Fruit fly (Drosophila melanogaster): ENCODE measurements around the gene Der-1.

The Der-1 gene

DNA sequence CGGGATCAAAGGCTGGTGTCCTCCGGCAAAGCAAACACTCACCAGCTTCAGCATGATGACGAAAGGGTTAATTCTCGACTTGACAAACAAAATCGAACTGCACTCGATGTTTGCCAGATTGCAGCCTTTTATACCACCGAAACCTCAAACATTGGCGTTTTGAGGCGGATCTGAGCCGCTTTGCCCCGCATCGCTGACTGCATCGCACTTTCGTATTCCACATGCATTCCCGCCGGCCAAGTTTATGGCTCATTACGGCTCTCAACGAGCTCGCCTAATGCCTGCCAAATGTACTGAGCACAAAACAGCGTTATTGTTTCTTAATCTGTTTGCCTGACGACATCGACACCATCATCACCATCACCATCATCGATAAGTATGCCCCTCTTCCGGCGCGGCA is 33.3 kb downstream of the Der-1 start, which contains the start of gene CG15353:
CG15353 (minus strand) TSS at position 101 of the 400 bp plus-strand sequence.
- TF ChIP-seq CG34406 (GFP tag; optimal IDR thresholded peaks at IDR 0.05), result no peak
- no peak for TF ChIP-seq CG15336 (GFP tag; IDR thresholded peaks at IDR 0.05)
- TF ChIP-seq CG7368 (GFP tag; optimal IDR thresholded peaks at IDR 0.05), result no peak
- TF ChIP-seq lz (GFP tag; optimal IDR thresholded peaks at IDR 0.05), result no peak
- no peak for TF ChIP-seq CG31627 (GFP tag; optimal IDR thresholded peaks at IDR 0.05)
- no peak for TF ChIP-seq pdm3 (GFP tag; optimal IDR thresholded peaks at IDR 0.05)
- no peak for TF ChIP-seq spab (GFP tag; optimal IDR thresholded peaks at IDR 0.05)

DNA sequence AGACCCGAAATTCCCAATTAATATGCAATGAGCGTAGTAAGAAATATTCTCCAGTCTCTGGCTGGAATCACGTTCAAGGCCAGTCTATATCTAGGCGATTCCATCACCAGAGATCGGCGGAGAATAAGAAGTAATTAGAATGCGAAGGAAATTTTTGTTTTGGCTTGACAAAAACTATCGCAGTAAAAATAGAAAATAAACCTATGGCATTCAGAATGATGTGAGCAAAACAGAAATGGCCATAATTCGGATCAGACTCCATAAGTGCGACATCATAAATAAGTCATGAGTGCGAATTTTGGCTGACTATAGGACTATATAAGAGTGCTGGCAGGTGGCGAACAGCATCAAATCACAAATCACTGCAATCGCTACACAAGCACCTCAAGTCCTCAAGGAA is 34.4 kb downstream of the Der-1 start, which contains the start of gene Nplp4:
Nplp4 (plus strand) TSS at position 301 of the 400 bp plus-strand sequence.
- no peak for TF ChIP-seq lz (GFP tag; optimal IDR thresholded peaks at IDR 0.05)
- no peak for TF ChIP-seq Hr4 (GFP tag; optimal IDR thresholded peaks at IDR 0.05)
- no peak for TF ChIP-seq CG6163 (GFP tag; IDR thresholded peaks at IDR 0.05)
- no peak for TF ChIP-seq Sox14 (GFP tag; optimal IDR thresholded peaks at IDR 0.05)
- no peak for TF ChIP-seq CG11902 (GFP tag; optimal IDR thresholded peaks at IDR 0.05)
- no peak for TF ChIP-seq cyc (GFP tag; optimal IDR thresholded peaks at IDR 0.05)
- TF ChIP-seq Met (GFP tag; optimal IDR thresholded peaks at IDR 0.05), result no peak
- no peak for TF ChIP-seq CG10631 (GFP tag; optimal IDR thresholded peaks at IDR 0.05)

DNA sequence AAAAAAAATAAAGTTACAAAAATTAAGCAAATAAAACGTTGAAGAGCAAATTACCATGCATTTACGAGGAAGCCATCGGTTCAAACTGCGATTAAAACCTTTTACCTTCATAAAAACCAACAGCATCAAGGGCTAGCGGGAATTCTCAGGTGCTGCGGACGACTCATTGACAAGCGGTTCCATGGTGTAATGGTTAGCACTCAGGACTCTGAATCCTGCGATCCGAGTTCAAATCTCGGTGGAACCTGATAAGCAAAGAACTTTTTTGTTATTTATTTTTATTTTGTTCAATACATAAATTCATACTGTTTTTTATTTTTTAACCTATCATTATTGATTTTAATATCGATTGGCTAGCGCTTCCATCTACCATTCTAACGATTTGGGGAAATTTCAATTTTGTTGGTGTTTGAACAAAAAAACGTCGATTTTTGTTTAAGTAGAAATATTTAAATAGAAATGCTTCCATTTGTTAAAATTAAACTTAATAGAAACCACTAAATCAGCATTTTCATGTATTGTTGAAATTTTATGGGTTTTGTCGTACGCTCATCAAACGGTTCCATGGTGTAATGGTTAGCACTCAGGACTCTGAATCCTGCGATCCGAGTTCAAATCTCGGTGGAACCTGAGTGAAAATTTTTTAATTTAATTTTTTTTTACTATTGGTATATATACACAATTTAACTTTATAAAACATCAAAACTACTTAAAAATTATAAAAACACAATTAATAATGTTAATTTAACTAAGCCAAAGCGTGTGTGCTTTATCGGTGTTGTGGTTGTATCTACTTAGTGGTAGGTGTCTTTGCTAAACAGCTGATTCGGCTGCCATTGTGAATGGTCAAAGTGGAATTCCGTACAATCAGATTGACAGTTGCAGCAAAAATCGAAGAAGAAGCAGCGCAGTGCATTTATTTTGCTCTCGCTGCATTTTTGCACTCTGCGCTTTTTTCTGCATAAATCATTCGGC is 35.5 kb downstream of the Der-1 start, which contains the start of gene CG4238:
CG4238 (plus strand) TSS at position 880 of the 975 bp plus-strand sequence.
- TF ChIP-seq CG1621 (tag; optimal IDR thresholded peaks at IDR 0.05), result peak; percentile 100
- no peak for TF ChIP-seq pdm3 (GFP tag; optimal IDR thresholded peaks at IDR 0.05)
- peak; percentile 9; the same call in 1 of the 2 replicates for TF ChIP-seq CG15336 (GFP tag; IDR thresholded peaks at IDR 0.05)
- TF ChIP-seq Sox14 (GFP tag; optimal IDR thresholded peaks at IDR 0.05), result peak; percentile 5
- no peak for TF ChIP-seq CG7368 (GFP tag; optimal IDR thresholded peaks at IDR 0.05)
- peak; percentile 6 for TF ChIP-seq CG6808 (GFP tag; optimal IDR thresholded peaks at IDR 0.05)
- TF ChIP-seq CG3032 (tag; optimal IDR thresholded peaks at IDR 0.05), result no peak
- peak; percentile 97 for TF ChIP-seq achi (GFP tag; optimal IDR thresholded peaks at IDR 0.05)
- TF ChIP-seq dsx (GFP tag; optimal IDR thresholded peaks at IDR 0.05; ENCODE audit: poor library complexity, severe bottlenecking), result peak; percentile 58
- TF ChIP-seq Eip93F (GFP tag; optimal IDR thresholded peaks at IDR 0.05), result peak; percentile 6
- peak; percentile 64 for TF ChIP-seq svp (GFP tag)

DNA sequence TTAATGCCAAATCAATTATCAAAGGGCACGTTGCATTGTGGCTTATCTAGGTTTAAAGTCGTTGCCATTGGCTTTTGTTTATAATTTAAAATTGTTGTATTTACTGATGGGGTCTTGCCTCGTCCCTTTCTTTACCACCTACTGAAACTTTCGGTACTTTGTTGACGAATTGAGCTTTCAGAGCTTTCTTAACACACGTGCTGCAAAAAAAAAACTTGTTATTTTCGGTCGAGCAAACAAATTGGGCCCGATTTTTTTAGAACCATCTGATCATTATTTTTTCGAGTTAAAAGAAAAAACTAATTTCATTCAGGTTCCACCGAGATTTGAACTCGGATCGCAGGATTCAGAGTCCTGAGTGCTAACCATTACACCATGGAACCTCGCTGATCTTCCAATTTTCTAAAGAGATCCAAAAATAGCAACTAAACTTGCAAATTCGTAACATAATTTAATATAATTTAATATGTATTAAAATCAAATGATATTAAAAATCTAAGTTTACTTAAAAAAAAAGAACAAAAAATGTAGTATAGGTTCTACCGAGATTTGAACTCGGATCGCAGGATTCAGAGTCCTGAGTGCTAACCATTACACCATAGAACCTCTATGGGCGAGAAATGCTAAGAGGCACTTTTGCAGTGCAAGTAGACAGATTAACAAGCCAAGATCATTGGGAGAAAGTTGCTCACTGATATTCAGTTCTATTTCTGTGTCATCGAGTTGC is 36.7 kb downstream of the Der-1 start:
- TF ChIP-seq CG15336 (GFP tag; IDR thresholded peaks at IDR 0.05), result 0 out of 2 replicates have a peak, but pooled peaks have one; percentile 10
- peak; percentile 72 for TF ChIP-seq Eip78C (GFP tag)
- TF ChIP-seq Eip93F (GFP tag; optimal IDR thresholded peaks at IDR 0.05), result peak; percentile 29
- peak; percentile 1 for TF ChIP-seq vri (GFP tag; optimal IDR thresholded peaks at IDR 0.05)
- TF ChIP-seq svp (GFP tag), result peak; percentile 78
- no peak for TF ChIP-seq spab (GFP tag; optimal IDR thresholded peaks at IDR 0.05)
- peak; percentile 16 for TF ChIP-seq CG6854 (GFP tag; optimal IDR thresholded peaks at IDR 0.05)
- TF ChIP-seq dsx (GFP tag; optimal IDR thresholded peaks at IDR 0.05; ENCODE audit: poor library complexity, severe bottlenecking), result peak; percentile 54
- TF ChIP-seq fkh (GFP tag; optimal IDR thresholded peaks at IDR 0.05), result peak; percentile 37
- TF ChIP-seq Sox102F (GFP tag; optimal IDR thresholded peaks at IDR 0.05), result no peak

DNA sequence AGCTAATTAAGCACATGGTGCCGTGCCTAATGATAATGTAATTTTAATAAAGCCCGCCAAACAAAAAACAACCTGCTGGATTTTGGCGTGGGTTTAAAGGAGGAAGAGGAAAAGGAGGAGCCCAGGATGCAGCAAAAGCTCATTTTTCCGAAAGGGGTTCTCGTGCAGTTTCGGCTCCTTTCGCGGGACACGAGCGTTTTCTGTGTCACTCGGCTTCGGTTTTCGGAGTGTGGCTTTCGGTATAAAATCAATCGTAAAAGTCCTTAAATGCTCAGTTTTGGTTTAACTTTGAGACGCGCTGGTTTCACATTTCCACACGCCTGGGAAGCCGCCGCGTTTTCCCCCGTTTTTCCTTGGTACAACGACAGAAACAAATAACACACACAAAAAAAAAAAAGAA is 37.7 kb downstream of the Der-1 start:
- TF ChIP-seq Lpt (GFP tag; optimal IDR thresholded peaks at IDR 0.05) (no peak), CG7368 (GFP tag; optimal IDR thresholded peaks at IDR 0.05) (no peak), Sox102F (GFP tag; optimal IDR thresholded peaks at IDR 0.05) (no peak), Ets96B (tag; optimal IDR thresholded peaks at IDR 0.05) (no peak), CG6163 (GFP tag; IDR thresholded peaks at IDR 0.05) (no peak), CG1621 (tag; optimal IDR thresholded peaks at IDR 0.05) (no peak), dsx (GFP tag; optimal IDR thresholded peaks at IDR 0.05; ENCODE audit: poor library complexity, severe bottlenecking) (no peak), svp (GFP tag) (no peak), CG3032 (tag; optimal IDR thresholded peaks at IDR 0.05) (no peak), salr (GFP tag; optimal IDR thresholded peaks at IDR 0.05) (no peak), vri (GFP tag; optimal IDR thresholded peaks at IDR 0.05) (no peak), CG16779 (tag; optimal IDR thresholded peaks at IDR 0.05) (no peak), Hr39 (GFP tag; optimal IDR thresholded peaks at IDR 0.05) (no peak), pdm3 (GFP tag; optimal IDR thresholded peaks at IDR 0.05) (no peak), CG11762 (GFP tag; optimal IDR thresholded peaks at IDR 0.05; ENCODE audit: insufficient read depth) (no peak)

Measured in whole organism, prepupa.